Worm (Caenorhabditis elegans): ENCODE measurements around the gene ubc-9.

DNA sequence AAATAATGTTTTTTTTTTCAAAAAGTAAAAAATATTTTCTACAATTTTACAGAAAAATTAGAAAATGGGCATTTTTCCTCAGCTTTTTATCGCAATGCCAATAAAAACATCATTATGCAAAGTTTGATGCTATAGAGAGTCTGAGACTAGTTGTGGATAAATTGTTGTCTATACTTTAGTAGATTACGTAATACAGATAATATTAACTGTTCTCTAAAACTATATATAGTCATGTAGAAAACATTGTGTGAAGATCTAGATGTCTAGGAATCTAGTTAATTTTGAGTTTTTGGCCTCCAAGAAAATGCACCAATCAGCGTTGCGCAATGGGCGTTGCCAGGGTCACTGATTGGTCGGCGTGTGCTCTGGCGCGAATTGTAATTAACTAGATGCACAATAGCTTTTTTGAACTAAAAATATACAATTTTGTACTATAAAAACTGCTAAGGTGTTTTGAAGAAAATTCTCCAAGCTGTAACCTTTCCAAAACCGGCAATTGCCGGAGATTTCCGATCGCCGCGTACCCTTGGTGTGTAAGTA is 35.5 kb downstream of the ubc-9 start:
- TF ChIP-seq ztf-22 (GFP tag; optimal IDR thresholded peaks at IDR 0.05) = no peak
- TF ChIP-seq snpc-4 (GFP tag; optimal IDR thresholded peaks at IDR 0.05) = no peak
- no peak for TF ChIP-seq snpc-4 (tag; optimal IDR thresholded peaks at IDR 0.05)
- no peak for TF ChIP-seq ama-1 (optimal IDR thresholded peaks at IDR 0.05)
- no peak for TF ChIP-seq ama-1 (GFP tag; optimal IDR thresholded peaks at IDR 0.05)
- no peak for TF ChIP-seq dpl-1 (GFP tag; optimal IDR thresholded peaks at IDR 0.05)
- TF ChIP-seq K12H6.12 (tag; optimal IDR thresholded peaks at IDR 0.05) = no peak
- no peak for TF ChIP-seq snpc-3.4 (tag; optimal IDR thresholded peaks at IDR 0.05)
- TF ChIP-seq ets-4 (GFP tag; optimal IDR thresholded peaks at IDR 0.05) = no peak
- TF ChIP-seq zfh-2 (GFP tag; conservative IDR thresholded peaks at IDR 0.05) = no peak
- no peak for TF ChIP-seq unc-62 (GFP tag; optimal IDR thresholded peaks at IDR 0.05)

Measured in whole organism, young adult.